Fruit fly (Drosophila melanogaster) whole organism, adult: Measurements from ENCODE around the gene Sfp24Bb.

ENCODE experiments used
- CG11617 ChIP-seq: fragments of 200-800 bp; sonication (Bioruptor generic); optimal IDR thresholded peaks from 2 replicates; lab custom pipeline; 2017; ENCODE audit warnings: mild to moderate bottlenecking, missing biosample characterization, missing genetic modification reagents, missing genetic modification characterization
- CG7045 ChIP-seq: fragments of 200-800 bp; sonication (Bioruptor generic); optimal IDR thresholded peaks from 2 replicates; lab custom pipeline; 2017; ENCODE audit warnings: missing biosample characterization, mild to moderate bottlenecking, missing genetic modification characterization
- Clk ChIP-seq: fragments of 200-800 bp; sonication (Bioruptor generic); optimal IDR thresholded peaks from 2 replicates; lab custom pipeline; 2017; ENCODE audit warnings: missing biosample characterization, missing genetic modification characterization
- Crg-1 ChIP-seq: fragments of 200-800 bp; sonication (Bioruptor generic); optimal IDR thresholded peaks from 2 replicates; lab custom pipeline; 2016; ENCODE audit warnings: missing biosample characterization, missing genetic modification characterization
- kay ChIP-seq: fragments of 200-800 bp; sonication (Bioruptor generic); peaks from one replicate; lab custom pipeline; 2016; ENCODE audit warnings: missing biosample characterization, missing genetic modification characterization, borderline replicate concordance
- pad ChIP-seq: fragments of 200-800 bp; sonication (Bioruptor generic); optimal IDR thresholded peaks from 3 replicates; lab custom pipeline; 2017; ENCODE audit warnings: missing biosample characterization, missing genetic modification characterization, mild to moderate bottlenecking, moderate library complexity, missing genetic modification reagents

dm6 chr2L:3682489-3682888 is 12.9 kb upstream of the Sfp24Bb start:
- no peak for TF ChIP-seq CG7045 (GFP tag; lab: Kevin White, UChicago)
- no peak for TF ChIP-seq pad (GFP tag; lab: Kevin White, UChicago)
- TF ChIP-seq CG11617 (GFP tag; lab: Kevin White, UChicago) = no peak
- TF ChIP-seq Crg-1 (GFP tag; lab: Kevin White, UChicago) = no peak
- TF ChIP-seq Clk (GFP tag; lab: Kevin White, UChicago) = no peak
- no peak for TF ChIP-seq kay
